Worm (Caenorhabditis elegans) whole organism, L1 larva: Measurements from ENCODE around the gene C43H6.12.

ENCODE experiments used
- C04F5.9 ChIP-seq: sonication (generic microtip); optimal IDR thresholded peaks from 2 replicates; lab custom pipeline; 2016; ENCODE audit warnings: missing genetic modification characterization, missing compliant biosample characterization
- C16A3.4 ChIP-seq: fragments of 150-350 bp; optimal IDR thresholded peaks from 2 replicates; lab custom pipeline; 2014; ENCODE audit warnings: missing biosample characterization, missing genetic modification characterization
- Y116A8C.19 ChIP-seq: sonication (generic microtip); optimal IDR thresholded peaks from 2 replicates; lab custom pipeline; 2016; ENCODE audit warnings: missing compliant biosample characterization, missing genetic modification characterization, borderline replicate concordance
- alr-1 ChIP-seq: fragments of 200-800 bp; sonication (Bioruptor generic); optimal IDR thresholded peaks from 2 replicates; lab custom pipeline; 2018; ENCODE audit warnings: borderline replicate concordance, mild to moderate bottlenecking, missing genetic modification characterization, missing compliant biosample characterization
- ceh-63 ChIP-seq: fragments of 200-800 bp; sonication (Bioruptor generic); optimal IDR thresholded peaks from 2 replicates; lab custom pipeline; 2018; ENCODE audit warnings: mild to moderate bottlenecking, missing genetic modification characterization, missing compliant biosample characterization
- ceh-8 ChIP-seq: fragments of 200-800 bp; sonication (Bioruptor generic); optimal IDR thresholded peaks from 2 replicates; lab custom pipeline; 2018; ENCODE audit warnings: mild to moderate bottlenecking, missing genetic modification characterization, moderate library complexity, missing compliant biosample characterization
- ceh-90 ChIP-seq: sonication (generic microtip); optimal IDR thresholded peaks from 2 replicates; lab custom pipeline; 2016; ENCODE audit warnings: missing genetic modification characterization, missing compliant biosample characterization
- efl-1 ChIP-seq, 4 experiments: fragments of 150-350 bp; optimal IDR thresholded peaks in 3 of 4; peaks in 1 of 4; 1 replicate in 1 of 4; 2 replicates in 3 of 4; lab custom pipeline; 2014; ENCODE audit warnings: missing biosample characterization in 2 of 4, missing genetic modification characterization in 2 of 4, missing genetic modification reagents in 2 of 4
- elt-3 ChIP-seq, 6 experiments: fragments of 150-350 bp in 1 of 6; sonication (generic microtip); optimal IDR thresholded peaks; 2 replicates each; lab custom pipeline; 2017 to 2018; ENCODE audit warnings: missing biosample characterization in 6 of 6, missing genetic modification characterization in 6 of 6, inconsistent platforms in 1 of 6
- ets-5 ChIP-seq: fragments of 200-800 bp; sonication (Bioruptor generic); IDR thresholded peaks from 2 replicates; pipeline ENCODE4 v1.3.6; 2022; ENCODE audit warnings: missing genetic modification characterization, missing compliant biosample characterization
- fkh-10 ChIP-seq: sonication (generic microtip); optimal IDR thresholded peaks from 2 replicates; lab custom pipeline; 2017; ENCODE audit warnings: missing biosample characterization, missing genetic modification reagents, missing genetic modification characterization
- grh-1 ChIP-seq: fragments of 200-800 bp; sonication (Bioruptor generic); IDR thresholded peaks from 2 replicates; pipeline ENCODE4 v1.3.6; 2022; ENCODE audit warnings: missing genetic modification reagents, missing genetic modification characterization, missing compliant biosample characterization
- hlh-17 ChIP-seq: fragments of 200-800 bp; sonication (Bioruptor generic); optimal IDR thresholded peaks from 2 replicates; lab custom pipeline; 2018; ENCODE audit warnings: missing genetic modification characterization, mild to moderate bottlenecking, missing compliant biosample characterization, moderate library complexity, borderline replicate concordance
- hlh-4 ChIP-seq: sonication (generic microtip); optimal IDR thresholded peaks from 2 replicates; lab custom pipeline; 2016; ENCODE audit warnings: mild to moderate bottlenecking, missing genetic modification characterization, missing compliant biosample characterization
- hpl-2 ChIP-seq: fragments of 150-350 bp; optimal IDR thresholded peaks from 2 replicates; lab custom pipeline; 2014; ENCODE audit warnings: missing biosample characterization, missing genetic modification reagents, missing genetic modification characterization
- irx-1 ChIP-seq: sonication (generic microtip); optimal IDR thresholded peaks from 2 replicates; lab custom pipeline; 2016; ENCODE audit warnings: missing genetic modification characterization, missing compliant biosample characterization
- jun-1 ChIP-seq: fragments of 150-350 bp; optimal IDR thresholded peaks from 2 replicates; lab custom pipeline; 2014; ENCODE audit warnings: missing biosample characterization, missing genetic modification reagents, missing genetic modification characterization
- lin-13 ChIP-seq: fragments of 150-350 bp; optimal IDR thresholded peaks from 2 replicates; lab custom pipeline; 2014; ENCODE audit warnings: missing biosample characterization, missing genetic modification reagents, missing genetic modification characterization
- lin-14 ChIP-seq: fragments of 200-800 bp; sonication (Bioruptor generic); optimal IDR thresholded peaks from 2 replicates; lab custom pipeline; 2018; ENCODE audit warnings: mild to moderate bottlenecking, missing genetic modification characterization, moderate library complexity, missing compliant biosample characterization
- lin-15B ChIP-seq: fragments of 150-350 bp; sonication (generic microtip); optimal IDR thresholded peaks from 3 replicates; lab custom pipeline; 2014; ENCODE audit warnings: missing biosample characterization, missing genetic modification characterization
- lin-39 ChIP-seq: fragments of 150-350 bp; optimal IDR thresholded peaks from 2 replicates; lab custom pipeline; 2014; ENCODE audit warnings: missing biosample characterization, missing genetic modification reagents, missing genetic modification characterization
- lsy-2 ChIP-seq, 2 experiments: fragments of 150-350 bp; optimal IDR thresholded peaks; 2 replicates each; lab custom pipeline; 2014; ENCODE audit warnings: missing biosample characterization in 2 of 2, missing genetic modification characterization in 2 of 2
- mab-9 ChIP-seq: fragments of 200-800 bp; sonication (Bioruptor generic); IDR thresholded peaks from 2 replicates; pipeline ENCODE4 v1.3.6; 2022; ENCODE audit warnings: missing genetic modification reagents, missing genetic modification characterization, missing compliant biosample characterization
- mdl-1 ChIP-seq, 2 experiments: fragments of 150-350 bp; optimal IDR thresholded peaks; 2 replicates each; lab custom pipeline; 2014 to 2017; ENCODE audit warnings: missing biosample characterization in 2 of 2, missing genetic modification characterization in 2 of 2, inconsistent platforms in 1 of 2
- mep-1 ChIP-seq: fragments of 150-350 bp; optimal IDR thresholded peaks from 2 replicates; lab custom pipeline; 2014; ENCODE audit warnings: missing biosample characterization, missing genetic modification characterization
- nhr-11 ChIP-seq: fragments of 150-350 bp; optimal IDR thresholded peaks from 2 replicates; lab custom pipeline; 2014; ENCODE audit warnings: missing biosample characterization, missing genetic modification characterization
- nhr-12 ChIP-seq: sonication (generic microtip); optimal IDR thresholded peaks from 2 replicates; lab custom pipeline; 2017; ENCODE audit warnings: missing biosample characterization, missing genetic modification characterization
- nhr-19 ChIP-seq: fragments of 200-800 bp; sonication (Bioruptor generic); conservative IDR thresholded peaks from 2 replicates; pipeline ENCODE4 v1.3.6; 2022; ENCODE audit warnings: missing genetic modification characterization, missing compliant biosample characterization
- nhr-237 ChIP-seq: fragments of 150-350 bp; optimal IDR thresholded peaks from 2 replicates; lab custom pipeline; 2014; ENCODE audit warnings: missing biosample characterization, missing genetic modification characterization
- nhr-76 ChIP-seq: sonication (generic microtip); optimal IDR thresholded peaks from 2 replicates; lab custom pipeline; 2017; ENCODE audit warnings: missing biosample characterization, missing genetic modification characterization
- nhr-84 ChIP-seq: sonication (generic microtip); optimal IDR thresholded peaks from 2 replicates; lab custom pipeline; 2017; ENCODE audit warnings: missing biosample characterization, missing genetic modification characterization
- nhr-90 ChIP-seq: sonication (generic microtip); optimal IDR thresholded peaks from 2 replicates; lab custom pipeline; 2016; ENCODE audit warnings: mild to moderate bottlenecking, missing genetic modification characterization, missing compliant biosample characterization; ENCODE audit not compliant: poor library complexity
- pag-3 ChIP-seq: sonication (generic microtip); optimal IDR thresholded peaks from 2 replicates; lab custom pipeline; 2017; ENCODE audit warnings: missing genetic modification characterization, mild to moderate bottlenecking, missing compliant biosample characterization, antibody characterized with exemption, borderline replicate concordance; ENCODE audit not compliant: insufficient read depth
- snpc-4 ChIP-seq: fragments of 150-350 bp; optimal IDR thresholded peaks from 2 replicates; lab custom pipeline; 2014; ENCODE audit warnings: missing biosample characterization, missing genetic modification characterization
- snu-23 ChIP-seq: sonication (generic microtip); optimal IDR thresholded peaks from 2 replicates; lab custom pipeline; 2016; ENCODE audit warnings: missing genetic modification characterization, missing compliant biosample characterization
- sup-37 ChIP-seq: fragments of 200-800 bp; sonication (Bioruptor generic); optimal IDR thresholded peaks from 2 replicates; lab custom pipeline; 2018; ENCODE audit warnings: mild to moderate bottlenecking, missing genetic modification characterization, missing compliant biosample characterization
- unc-130 ChIP-seq: fragments of 150-350 bp; optimal IDR thresholded peaks from 2 replicates; lab custom pipeline; 2017; ENCODE audit warnings: missing biosample characterization, missing genetic modification characterization, inconsistent platforms
- unc-86 ChIP-seq: sonication (generic microtip); optimal IDR thresholded peaks from 2 replicates; lab custom pipeline; 2016; ENCODE audit warnings: missing genetic modification characterization, missing compliant biosample characterization
- vab-15 ChIP-seq: sonication (generic microtip); optimal IDR thresholded peaks from 2 replicates; lab custom pipeline; 2017; ENCODE audit warnings: missing genotype, mild to moderate bottlenecking, missing genetic modification characterization, missing compliant biosample characterization
- xbp-1 ChIP-seq: sonication (generic microtip); optimal IDR thresholded peaks from 2 replicates; lab custom pipeline; 2016; ENCODE audit warnings: missing genetic modification characterization, missing compliant biosample characterization
- ztf-11 ChIP-seq, 2 experiments: sonication (generic microtip); optimal IDR thresholded peaks; 2 replicates each; lab custom pipeline; 2016 to 2017; ENCODE audit warnings: missing genetic modification characterization in 2 of 2, missing biosample characterization in 1 of 2, missing compliant biosample characterization in 1 of 2

The C43H6.12 gene

ce11 chrX:2409243-2409741 is at the start of gene C43H6.12, which contains the start of gene trpp-12:
C43H6.12 (plus strand) TSS chrX:2409607.
trpp-12 (plus strand) TSS chrX:2409691.
- TF ChIP-seq unc-130 (tag; lab: Kevin White, UChicago) (no peak), nhr-90 (tag; lab: Kevin White, UChicago) (no peak), irx-1 (tag; lab: Kevin White, UChicago) (no peak), C04F5.9 (tag; lab: Kevin White, UChicago) (no peak), Y116A8C.19 (tag; lab: Kevin White, UChicago) (no peak), ceh-90 (tag; lab: Kevin White, UChicago) (no peak)

ce11 chrX:2359797-2360196 is 49.6 kb upstream of the C43H6.12 start, which contains the start of gene lgc-40:
lgc-40 (plus strand) TSS chrX:2360097.
- TF ChIP-seq C16A3.4 (tag; lab: Kevin White, UChicago), result no peak
- TF ChIP-seq lsy-2 (tag; optimal IDR thresholded peaks at IDR 0.05; lab: Kevin White, UChicago), result no peak
- TF ChIP-seq efl-1 (optimal IDR thresholded peaks at IDR 0.05; lab: Kevin White, UChicago), result no peak
- peak in 1 of 2 experiments; percentile 73 for TF ChIP-seq efl-1 (GFP tag; optimal IDR thresholded peaks at IDR 0.05 in 1 of 2; lab: Kevin White, UChicago)
- TF ChIP-seq vab-15 (tag; lab: Kevin White, UChicago), result no peak

- TF ChIP-seq hlh-17 (GFP tag; lab: Kevin White, UChicago) (no peak), snpc-4 (tag; lab: Kevin White, UChicago) (peak; percentile 65)
- TF ChIP-seq, all 84 proteins: peak for 1
Observed at ce11 chrX:2362872-2363271, 46.5 kb upstream of the C43H6.12 start.

ce11 chrX:2364703-2365299 is 44.6 kb upstream of the C43H6.12 start:
- TF ChIP-seq nhr-84 (tag; lab: Kevin White, UChicago), result no peak
- peak; percentile 85 for TF ChIP-seq C16A3.4 (tag; lab: Kevin White, UChicago)
- peak; percentile 88 for TF ChIP-seq nhr-19 (GFP tag; lab: Robert Waterston, UW)
- TF ChIP-seq nhr-237 (tag; lab: Kevin White, UChicago), result peak; percentile 90
- peak; percentile 78 for TF ChIP-seq fkh-10 (GFP tag; lab: Kevin White, UChicago)
- peak; percentile 73 for TF ChIP-seq xbp-1 (tag; lab: Kevin White, UChicago)
- peak; percentile 95 for TF ChIP-seq snu-23 (GFP tag; lab: Kevin White, UChicago)
- peak; percentile 86 for TF ChIP-seq lin-39 (tag; lab: Kevin White, UChicago)
- TF ChIP-seq ceh-63 (GFP tag; lab: Kevin White, UChicago), result no peak
- no peak for TF ChIP-seq pag-3 (tag; lab: Kevin White, UChicago)
- TF ChIP-seq grh-1, result peak; percentile 82
- peak; percentile 94 for TF ChIP-seq mep-1 (tag; lab: Kevin White, UChicago)
- TF ChIP-seq hpl-2 (GFP tag; lab: Kevin White, UChicago), result peak; percentile 96
- TF ChIP-seq Y116A8C.19 (tag; lab: Kevin White, UChicago), result no peak
- peak; percentile 85 for TF ChIP-seq lin-13 (GFP tag; lab: Kevin White, UChicago)
- peak; percentile 44 for TF ChIP-seq nhr-12
- TF ChIP-seq nhr-11, result peak; percentile 96
- peak in 1 of 2 experiments; percentile 50 for TF ChIP-seq ztf-11 (tag; optimal IDR thresholded peaks at IDR 0.05; lab: Kevin White, UChicago)
- peak; percentile 55 to 62 for TF ChIP-seq efl-1 (optimal IDR thresholded peaks at IDR 0.05; lab: Kevin White, UChicago)
- peak in 1 of 2 experiments; percentile 94 for TF ChIP-seq efl-1 (GFP tag; optimal IDR thresholded peaks at IDR 0.05 in 1 of 2; lab: Kevin White, UChicago)
- TF ChIP-seq nhr-76 (tag; lab: Kevin White, UChicago), result no peak
- TF ChIP-seq lin-14 (GFP tag; lab: Kevin White, UChicago), result peak; percentile 85
- TF ChIP-seq alr-1 (tag; lab: Kevin White, UChicago), result no peak
- no peak for TF ChIP-seq unc-86 (tag; lab: Kevin White, UChicago)
- peak; percentile 38 for TF ChIP-seq C04F5.9 (tag; lab: Kevin White, UChicago)
- TF ChIP-seq ceh-90 (tag; lab: Kevin White, UChicago), result no peak
- TF ChIP-seq mab-9 (GFP tag; lab: Robert Waterston, UW), result peak; percentile 69; the same call in 1 of the 2 replicates
- peak; percentile 88 for TF ChIP-seq ceh-8 (GFP tag; lab: Kevin White, UChicago)
- peak; percentile 97 for TF ChIP-seq nhr-90 (tag; lab: Kevin White, UChicago)
- peak; percentile 67 for TF ChIP-seq snpc-4 (tag; lab: Kevin White, UChicago)
- TF ChIP-seq mdl-1 (tag; optimal IDR thresholded peaks at IDR 0.05; lab: Kevin White, UChicago), result peak in 1 of 2 experiments; percentile 23
- TF ChIP-seq lin-15B (tag; lab: Kevin White, UChicago), result no peak
- peak; percentile 31 for TF ChIP-seq sup-37 (GFP tag; lab: Kevin White, UChicago)
- no peak for TF ChIP-seq vab-15 (tag; lab: Kevin White, UChicago)
- no peak for TF ChIP-seq ets-5
- TF ChIP-seq jun-1 (tag; lab: Kevin White, UChicago), result peak; percentile 94
- no peak for TF ChIP-seq hlh-4 (tag; lab: Kevin White, UChicago)
- peak in 5 of 6 experiments; percentile 32 to 96 (median 77) for TF ChIP-seq elt-3 (tag; optimal IDR thresholded peaks at IDR 0.05; lab: Kevin White, UChicago)
